Worm (Caenorhabditis elegans) whole organism, L2 larva: ENCODE measurements around the gene gpa-13.

Experiments
- F13H6.1 ChIP-seq: sonication (generic microtip); optimal IDR thresholded peaks from 2 replicates; lab custom pipeline; 2016; ENCODE audit warnings: missing genetic modification characterization, missing compliant biosample characterization
- Y55F3AM.14 ChIP-seq: fragments of 200-800 bp; sonication (Bioruptor generic); optimal IDR thresholded peaks from 2 replicates; lab custom pipeline; 2018; ENCODE audit warnings: mild to moderate bottlenecking, missing genetic modification characterization, missing compliant biosample characterization
- alr-1 ChIP-seq: fragments of 150-350 bp; optimal IDR thresholded peaks from 2 replicates; lab custom pipeline; 2014; ENCODE audit warnings: missing biosample characterization, missing genetic modification characterization
- aly-2 ChIP-seq: fragments of 150-350 bp; optimal IDR thresholded peaks from 2 replicates; lab custom pipeline; 2014; ENCODE audit warnings: missing biosample characterization, missing genetic modification characterization
- ama-1 ChIP-seq: fragments of 150-350 bp; optimal IDR thresholded peaks from 2 replicates; lab custom pipeline; 2018; ENCODE audit warnings: inconsistent platforms
- ceh-82 ChIP-seq: fragments of 150-350 bp; optimal IDR thresholded peaks from 2 replicates; lab custom pipeline; 2014; ENCODE audit warnings: missing biosample characterization, missing genetic modification characterization
- crh-2 ChIP-seq: sonication (generic microtip); optimal IDR thresholded peaks from 2 replicates; lab custom pipeline; 2017; ENCODE audit warnings: missing biosample characterization, missing genetic modification characterization
- dmd-4 ChIP-seq: sonication (generic microtip); optimal IDR thresholded peaks from 2 replicates; lab custom pipeline; 2017; ENCODE audit warnings: missing biosample characterization, missing genetic modification characterization
- elt-1 ChIP-seq: fragments of 150-350 bp; optimal IDR thresholded peaks from 2 replicates; lab custom pipeline; 2014; ENCODE audit warnings: missing biosample characterization, missing genetic modification characterization
- elt-3 ChIP-seq: sonication (generic microtip); optimal IDR thresholded peaks from 2 replicates; lab custom pipeline; 2017; ENCODE audit warnings: missing biosample characterization, missing genetic modification characterization
- fos-1 ChIP-seq: fragments of 150-350 bp; optimal IDR thresholded peaks from 2 replicates; lab custom pipeline; 2014; ENCODE audit warnings: missing biosample characterization, missing genetic modification characterization
- gmeb-1 ChIP-seq: fragments of 150-350 bp; optimal IDR thresholded peaks from 2 replicates; lab custom pipeline; 2014; ENCODE audit warnings: missing biosample characterization, missing genetic modification characterization
- lin-11 ChIP-seq: fragments of 150-350 bp; sonication (generic microtip); optimal IDR thresholded peaks from 2 replicates; lab custom pipeline; 2014; ENCODE audit warnings: missing biosample characterization, missing genetic modification characterization, inconsistent platforms, mixed read lengths
- lin-13 ChIP-seq: fragments of 150-350 bp; optimal IDR thresholded peaks from 2 replicates; lab custom pipeline; 2014; ENCODE audit warnings: missing biosample characterization, missing genetic modification reagents, missing genetic modification characterization
- lsy-2 ChIP-seq, 2 experiments: fragments of 150-350 bp in 1 of 2; sonication (generic microtip) in 1 of 2; optimal IDR thresholded peaks; 2 replicates each; lab custom pipeline; 2014 to 2017; ENCODE audit warnings: missing biosample characterization in 2 of 2, missing genetic modification characterization in 2 of 2
- mbf-1 ChIP-seq: sonication (generic microtip); optimal IDR thresholded peaks from 2 replicates; lab custom pipeline; 2017; ENCODE audit warnings: missing biosample characterization, missing genetic modification characterization
- mdl-1 ChIP-seq, 2 experiments: fragments of 150-350 bp in 1 of 2; sonication (generic microtip) in 1 of 2; optimal IDR thresholded peaks; 2 replicates each; lab custom pipeline; 2017; ENCODE audit warnings: missing biosample characterization in 2 of 2, missing genetic modification characterization in 2 of 2
- nhr-10 ChIP-seq: sonication (generic microtip); optimal IDR thresholded peaks from 2 replicates; lab custom pipeline; 2017; ENCODE audit warnings: missing biosample characterization, missing genetic modification characterization
- nhr-11 ChIP-seq: fragments of 150-350 bp; optimal IDR thresholded peaks from 2 replicates; lab custom pipeline; 2014; ENCODE audit warnings: missing biosample characterization, missing genetic modification characterization
- nhr-12 ChIP-seq: fragments of 150-350 bp; optimal IDR thresholded peaks from 2 replicates; lab custom pipeline; 2014; ENCODE audit warnings: missing biosample characterization, missing genetic modification characterization
- nhr-129 ChIP-seq: fragments of 150-350 bp; optimal IDR thresholded peaks from 2 replicates; lab custom pipeline; 2014; ENCODE audit warnings: missing biosample characterization, missing genetic modification characterization
- nhr-21 ChIP-seq: fragments of 150-350 bp; optimal IDR thresholded peaks from 2 replicates; lab custom pipeline; 2014; ENCODE audit warnings: missing biosample characterization, missing genetic modification characterization
- nhr-23 ChIP-seq: fragments of 150-350 bp; optimal IDR thresholded peaks from 2 replicates; lab custom pipeline; 2014; ENCODE audit warnings: missing biosample characterization, missing genetic modification reagents, missing genetic modification characterization
- nhr-25 ChIP-seq: fragments of 150-350 bp; sonication (generic microtip); optimal IDR thresholded peaks from 3 replicates; lab custom pipeline; 2014; ENCODE audit warnings: missing biosample characterization, missing genetic modification characterization
- nhr-6 ChIP-seq: fragments of 150-350 bp; optimal IDR thresholded peaks from 2 replicates; lab custom pipeline; 2014; ENCODE audit warnings: missing biosample characterization, missing genetic modification characterization
- nhr-77 ChIP-seq: fragments of 150-350 bp; optimal IDR thresholded peaks from 2 replicates; lab custom pipeline; 2014; ENCODE audit warnings: missing biosample characterization, missing genetic modification characterization
- skn-1 ChIP-seq: sonication (generic microtip); optimal IDR thresholded peaks from 2 replicates; lab custom pipeline; 2017; ENCODE audit warnings: missing biosample characterization, missing genetic modification characterization
- sma-3 ChIP-seq: sonication (generic microtip); optimal IDR thresholded peaks from 2 replicates; lab custom pipeline; 2016; ENCODE audit warnings: missing genetic modification reagents, missing genetic modification characterization, missing compliant biosample characterization
- sma-9 ChIP-seq, 2 experiments: fragments of 150-350 bp in 1 of 2; sonication (generic microtip) in 1 of 2; optimal IDR thresholded peaks; 2 replicates each; lab custom pipeline; 2014 to 2016; ENCODE audit warnings: missing genetic modification characterization in 2 of 2, mild to moderate bottlenecking in 1 of 2, missing biosample characterization in 1 of 2, missing compliant biosample characterization in 1 of 2, missing genetic modification reagents in 1 of 2, moderate library complexity in 1 of 2
- unc-55 ChIP-seq: fragments of 150-350 bp; sonication (generic microtip); optimal IDR thresholded peaks from 3 replicates; lab custom pipeline; 2014; ENCODE audit warnings: missing biosample characterization, missing genetic modification reagents, missing genetic modification characterization
- unc-62 ChIP-seq: fragments of 150-350 bp; optimal IDR thresholded peaks from 2 replicates; lab custom pipeline; 2014; ENCODE audit warnings: missing biosample characterization, missing genetic modification reagents, missing genetic modification characterization
- ztf-1 ChIP-seq: fragments of 200-800 bp; sonication (Bioruptor generic); conservative IDR thresholded peaks from 2 replicates; pipeline ENCODE4 v1.3.6; 2022; ENCODE audit warnings: missing genetic modification characterization, missing compliant biosample characterization
- ztf-11 ChIP-seq: sonication (generic microtip); optimal IDR thresholded peaks from 2 replicates; lab custom pipeline; 2017; ENCODE audit warnings: missing biosample characterization, missing genetic modification characterization
- ztf-4 ChIP-seq: fragments of 150-350 bp; optimal IDR thresholded peaks from 2 replicates; lab custom pipeline; 2014; ENCODE audit warnings: missing biosample characterization, missing genetic modification characterization

The gpa-13 gene

DNA sequence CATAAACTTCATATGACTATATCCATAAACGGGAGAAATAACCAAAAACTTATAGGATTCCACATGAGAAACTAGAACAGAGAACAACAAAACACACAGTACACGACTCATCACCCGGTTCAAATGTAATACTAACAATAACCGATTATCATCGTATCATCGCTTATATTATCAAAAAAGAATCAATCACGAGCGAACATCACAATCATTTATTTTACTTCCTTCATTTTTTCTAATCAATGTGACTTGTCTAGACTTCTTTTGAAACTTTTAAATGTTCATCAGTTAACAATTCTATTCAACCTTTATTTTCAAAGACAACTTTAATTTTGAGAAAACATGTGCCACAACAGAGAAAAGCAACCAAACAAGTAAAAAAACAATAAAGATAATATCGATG is 40.5 kb upstream of the gpa-13 start, which contains the start of gene ugt-4:
Gene ugt-4, minus strand, starts transcription at position 141 of the 400 bp plus-strand sequence.
- TF ChIP-seq sma-9 (GFP tag; optimal IDR thresholded peaks at IDR 0.05; lab: Kevin White, UChicago) (peak; percentile 3), sma-9 (tag; optimal IDR thresholded peaks at IDR 0.05; lab: Kevin White, UChicago) (no peak), fos-1 (tag; lab: Kevin White, UChicago) (peak; percentile 12), crh-2 (tag; lab: Kevin White, UChicago) (no peak)

DNA sequence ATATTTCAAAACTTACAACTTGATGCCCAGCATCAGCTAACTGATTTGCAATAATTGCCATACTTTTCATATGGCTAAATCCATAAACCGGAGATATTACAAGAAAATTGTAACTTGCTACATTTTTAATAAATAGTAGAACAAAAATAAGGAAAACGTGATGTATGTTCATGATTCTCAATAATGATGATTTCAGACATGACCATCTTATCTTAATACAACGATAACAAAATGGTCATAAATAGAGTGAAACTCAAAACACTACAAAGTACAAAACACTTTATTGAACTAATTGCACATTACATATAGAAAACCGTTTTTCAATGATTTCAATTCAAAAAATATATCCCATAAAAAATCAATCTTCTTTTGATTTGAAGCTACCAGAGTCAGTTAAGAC is 38.0 kb upstream of the gpa-13 start, which contains the start of gene ugt-5:
Gene ugt-5, minus strand, starts transcription at position 214 of the 400 bp plus-strand sequence.
- TF ChIP-seq nhr-25 (tag; lab: Kevin White, UChicago) (no peak), skn-1 (tag; lab: Kevin White, UChicago) (peak; percentile 78), alr-1 (no peak), unc-55 (GFP tag; lab: Kevin White, UChicago) (no peak), lin-11 (tag; lab: Kevin White, UChicago) (no peak), nhr-23 (tag; lab: Kevin White, UChicago) (no peak), dmd-4 (tag; lab: Kevin White, UChicago) (no peak), mdl-1 (tag; optimal IDR thresholded peaks at IDR 0.05; lab: Kevin White, UChicago) (no peak), ztf-4 (tag; lab: Kevin White, UChicago) (no peak), ztf-11 (no peak), nhr-21 (no peak), aly-2 (tag; lab: Kevin White, UChicago) (no peak), sma-3 (GFP tag; lab: Kevin White, UChicago) (no peak), fos-1 (tag; lab: Kevin White, UChicago) (peak; percentile 8), F13H6.1 (no peak), gmeb-1 (tag; lab: Kevin White, UChicago) (no peak)

DNA sequence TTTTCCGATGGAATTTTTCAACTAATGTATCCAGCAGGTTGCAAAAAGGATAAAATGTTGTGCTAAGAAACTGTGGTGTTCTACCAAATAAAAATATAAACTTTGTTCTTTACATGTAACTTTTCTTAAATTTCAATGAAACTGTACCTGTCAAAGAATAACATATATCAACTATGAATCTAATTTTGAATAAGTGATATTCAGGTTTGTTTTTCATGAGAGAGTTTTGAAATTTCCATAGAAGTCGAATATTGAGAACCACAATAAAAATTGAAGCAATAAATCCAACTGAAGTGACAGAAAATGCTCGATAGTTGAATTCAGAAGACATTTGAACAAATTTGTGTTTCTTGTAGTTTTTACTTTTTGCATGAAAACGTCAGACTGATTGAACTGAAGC is 35.4 kb upstream of the gpa-13 start, which contains the start of gene srbc-43:
Gene srbc-43, minus strand, starts transcription at position 331 of the 400 bp plus-strand sequence.
- TF ChIP-seq ztf-4 (tag; lab: Kevin White, UChicago) (no peak), ceh-82 (no peak), ztf-1 (GFP tag; lab: Robert Waterston, UW) (no peak), F13H6.1 (no peak), mbf-1 (tag; lab: Kevin White, UChicago) (no peak), nhr-129 (tag; lab: Kevin White, UChicago) (no peak), nhr-23 (tag; lab: Kevin White, UChicago) (no peak), nhr-11 (tag; lab: Kevin White, UChicago) (no peak), nhr-6 (tag; lab: Kevin White, UChicago) (no peak), nhr-25 (tag; lab: Kevin White, UChicago) (no peak), nhr-12 (tag; lab: Kevin White, UChicago) (no peak)
- TF ChIP-seq, all 48 proteins: peak for 0

DNA sequence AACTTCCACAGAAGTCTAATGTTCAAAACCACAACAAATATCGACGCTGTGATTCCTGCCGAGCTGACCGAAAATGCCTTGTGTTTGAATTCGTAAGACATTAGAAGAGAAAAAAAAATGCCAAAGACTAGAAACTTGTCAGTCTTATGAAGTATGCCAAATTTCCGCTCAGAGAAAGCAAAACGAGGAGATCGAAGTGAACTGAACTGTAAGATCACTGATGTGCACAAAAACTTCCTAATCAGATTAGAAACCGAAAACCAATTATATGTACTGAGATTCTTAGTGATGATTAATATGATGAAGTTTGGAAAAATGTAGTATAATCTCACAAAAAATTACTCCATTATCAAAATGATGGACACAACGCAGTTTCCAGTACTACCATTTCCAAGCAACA is 33.7 kb upstream of the gpa-13 start, which contains the start of gene srbc-44:
Gene srbc-44, minus strand, starts transcription at position 101 of the 400 bp plus-strand sequence.
- TF ChIP-seq elt-3 (tag; lab: Kevin White, UChicago) (no peak), crh-2 (tag; lab: Kevin White, UChicago) (no peak), nhr-10 (tag; lab: Kevin White, UChicago) (no peak), ama-1 (lab: Kevin White, UChicago) (no peak), elt-1 (tag; lab: Kevin White, UChicago) (no peak), lsy-2 (tag; optimal IDR thresholded peaks at IDR 0.05; lab: Kevin White, UChicago) (no peak), dmd-4 (tag; lab: Kevin White, UChicago) (no peak), ztf-1 (GFP tag; lab: Robert Waterston, UW) (no peak), lin-13 (no peak), nhr-11 (tag; lab: Kevin White, UChicago) (no peak), nhr-12 (tag; lab: Kevin White, UChicago) (no peak), fos-1 (tag; lab: Kevin White, UChicago) (no peak), ztf-4 (tag; lab: Kevin White, UChicago) (no peak), nhr-6 (tag; lab: Kevin White, UChicago) (no peak), nhr-77 (tag; lab: Kevin White, UChicago) (no peak), aly-2 (tag; lab: Kevin White, UChicago) (no peak), unc-62 (no peak), nhr-23 (tag; lab: Kevin White, UChicago) (no peak), Y55F3AM.14 (GFP tag; lab: Kevin White, UChicago) (no peak)
- TF ChIP-seq, all 48 proteins: peak for 0
